Fruit fly (Drosophila melanogaster) whole organism, embryonic: Measurements from ENCODE around the gene CG44303.

Experiments used
- Asciz ChIP-seq: fragments of 200-800 bp; sonication (Bioruptor generic); optimal IDR thresholded peaks from 2 replicates; lab custom pipeline; 2017; ENCODE audit warnings: missing biosample characterization, mild to moderate bottlenecking, missing genetic modification characterization, missing genetic modification reagents
- BEAF-32 ChIP-seq: fragments of 200-800 bp; sonication (Bioruptor generic); optimal IDR thresholded peaks from 3 replicates; lab custom pipeline; 2017; ENCODE audit warnings: missing biosample characterization, missing genetic modification characterization, mild to moderate bottlenecking, moderate library complexity, missing genetic modification reagents
- CG14710 ChIP-seq: fragments of 200-800 bp; sonication (Bioruptor generic); optimal IDR thresholded peaks from 3 replicates; lab custom pipeline; 2019; ENCODE audit warnings: missing biosample characterization, mild to moderate bottlenecking, missing genetic modification characterization, moderate library complexity
- CG17186 ChIP-seq: fragments of 200-800 bp; sonication (Bioruptor generic); optimal IDR thresholded peaks from 3 replicates; lab custom pipeline; 2017; ENCODE audit warnings: missing biosample characterization, missing genetic modification reagents, missing genetic modification characterization
- CG17385 ChIP-seq: fragments of 200-800 bp; sonication (Bioruptor generic); optimal IDR thresholded peaks from 3 replicates; lab custom pipeline; 2018; ENCODE audit warnings: missing biosample characterization, mild to moderate bottlenecking, missing genetic modification characterization
- CG1792 ChIP-seq: fragments of 200-800 bp; sonication (Bioruptor generic); optimal IDR thresholded peaks from 2 replicates; lab custom pipeline; 2016; ENCODE audit warnings: missing biosample characterization, missing genetic modification characterization
- CG18764 ChIP-seq: fragments of 200-800 bp; sonication (Bioruptor generic); optimal IDR thresholded peaks from 3 replicates; lab custom pipeline; 2016; ENCODE audit warnings: missing biosample characterization, missing genetic modification characterization
- CG32532 ChIP-seq: fragments of 200-800 bp; sonication (Bioruptor generic); IDR thresholded peaks from 2 replicates; pipeline ENCODE4 v1.3.6; 2022; ENCODE audit warnings: missing biosample characterization, missing genetic modification characterization
- CG34422 ChIP-seq: fragments of 200-800 bp; sonication (Bioruptor generic); IDR thresholded peaks from 3 replicates; pipeline ENCODE4 v1.3.6; 2022; ENCODE audit warnings: missing biosample characterization, missing genetic modification characterization
- CG4328 ChIP-seq: fragments of 200-800 bp; sonication (Bioruptor generic); optimal IDR thresholded peaks from 3 replicates; lab custom pipeline; 2017; ENCODE audit warnings: missing biosample characterization, missing genetic modification reagents, missing genetic modification characterization
- CG4360 ChIP-seq: fragments of 200-800 bp; sonication (Bioruptor generic); IDR thresholded peaks from 2 replicates; pipeline ENCODE4 v1.3.6; 2022; ENCODE audit warnings: missing biosample characterization, missing genetic modification characterization
- CG4820 ChIP-seq: fragments of 200-800 bp; sonication (Bioruptor generic); optimal IDR thresholded peaks from 3 replicates; lab custom pipeline; 2016; ENCODE audit warnings: missing biosample characterization, missing genetic modification characterization
- CG5953 ChIP-seq: fragments of 200-800 bp; sonication (Bioruptor generic); IDR thresholded peaks from 2 replicates; pipeline ENCODE4 v1.3.6; 2022; ENCODE audit warnings: missing biosample characterization, missing genetic modification characterization
- CG6765 ChIP-seq: fragments of 200-800 bp; sonication (Bioruptor generic); optimal IDR thresholded peaks from 3 replicates; lab custom pipeline; 2017; ENCODE audit warnings: missing biosample characterization, mild to moderate bottlenecking, missing genetic modification characterization
- CG6854 ChIP-seq: fragments of 200-800 bp; sonication (Bioruptor generic); optimal IDR thresholded peaks from 3 replicates; lab custom pipeline; 2017; ENCODE audit warnings: missing biosample characterization, mild to moderate bottlenecking, missing genetic modification characterization
- CG7963 ChIP-seq: fragments of 200-800 bp; sonication (Bioruptor generic); IDR thresholded peaks from 3 replicates; pipeline ENCODE4 v1.3.6; 2022; ENCODE audit warnings: missing biosample characterization, missing genetic modification characterization; ENCODE audit not compliant: partially characterized antibody
- CG8478 ChIP-seq: fragments of >200 bp; optimal IDR thresholded peaks from 2 replicates; lab custom pipeline; 2018
- Dip2 ChIP-seq: fragments of 200-800 bp; sonication (Bioruptor generic); IDR thresholded peaks from 2 replicates; pipeline ENCODE4 v1.3.6; 2022; ENCODE audit warnings: missing biosample characterization, missing genetic modification characterization
- Dref ChIP-seq: fragments of 200-800 bp; sonication (Bioruptor generic); IDR thresholded peaks from 2 replicates; pipeline ENCODE4 v1.3.6; 2022; ENCODE audit warnings: missing biosample characterization, missing genetic modification characterization
- ERR ChIP-seq: fragments of 200-800 bp; sonication (Bioruptor generic); optimal IDR thresholded peaks from 2 replicates; lab custom pipeline; 2016; ENCODE audit warnings: missing biosample characterization, missing genetic modification characterization
- GATAe ChIP-seq: fragments of 200-800 bp; sonication (Bioruptor generic); conservative IDR thresholded peaks from 2 replicates; pipeline ENCODE4 v1.3.6; 2022; ENCODE audit warnings: missing biosample characterization, missing genetic modification characterization
- H15 ChIP-seq: fragments of 200-800 bp; sonication (Bioruptor generic); IDR thresholded peaks from 3 replicates; pipeline ENCODE4 v1.3.6; 2022; ENCODE audit warnings: missing biosample characterization, missing genetic modification characterization
- HmgZ ChIP-seq: fragments of 200-800 bp; sonication (Bioruptor generic); optimal IDR thresholded peaks from 2 replicates; lab custom pipeline; 2018; ENCODE audit warnings: missing biosample characterization, mild to moderate bottlenecking, missing genetic modification characterization
- Kr ChIP-seq: fragments of 200-800 bp; sonication (Bioruptor generic); optimal IDR thresholded peaks from 2 replicates; lab custom pipeline; 2017; ENCODE audit warnings: missing biosample characterization, mild to moderate bottlenecking, missing genetic modification characterization
- Med ChIP-seq: fragments of 200-800 bp; sonication (Bioruptor generic); peaks from one replicate; lab custom pipeline; 2016; ENCODE audit warnings: missing biosample characterization, missing genetic modification characterization, mild to moderate bottlenecking, inconsistent platforms, moderate library complexity
- Myb ChIP-seq: fragments of 200-800 bp; sonication (Bioruptor generic); optimal IDR thresholded peaks from 2 replicates; lab custom pipeline; 2016; ENCODE audit warnings: missing biosample characterization, missing genetic modification characterization
- Neu2 ChIP-seq: fragments of 200-800 bp; sonication (Bioruptor generic); optimal IDR thresholded peaks from 3 replicates; lab custom pipeline; 2016; ENCODE audit warnings: missing biosample characterization, missing genetic modification characterization, borderline replicate concordance
- Opbp ChIP-seq: fragments of 200-800 bp; sonication (Bioruptor generic); IDR thresholded peaks from 3 replicates; pipeline ENCODE4 v1.3.6; 2022; ENCODE audit warnings: missing biosample characterization, missing genetic modification characterization; ENCODE audit not compliant: partially characterized antibody
- Scr ChIP-seq: fragments of 200-800 bp; sonication (Bioruptor generic); IDR thresholded peaks from 2 replicates; pipeline ENCODE4 v1.3.6; 2022; ENCODE audit warnings: missing biosample characterization, missing genetic modification characterization; ENCODE audit not compliant: partially characterized antibody
- ato ChIP-seq: fragments of 200-800 bp; sonication (Bioruptor generic); IDR thresholded peaks from 2 replicates; pipeline ENCODE4 v1.3.6; 2022; ENCODE audit warnings: missing biosample characterization, missing genetic modification characterization; ENCODE audit not compliant: partially characterized antibody
- bbx ChIP-seq: fragments of 200-800 bp; sonication (Bioruptor generic); IDR thresholded peaks from 2 replicates; pipeline ENCODE4 v1.3.6; 2022; ENCODE audit warnings: missing biosample characterization, missing genetic modification characterization; ENCODE audit not compliant: partially characterized antibody
- bigmax ChIP-seq: fragments of 200-800 bp; sonication (Bioruptor generic); optimal IDR thresholded peaks from 2 replicates; lab custom pipeline; 2018; ENCODE audit warnings: missing biosample characterization, mild to moderate bottlenecking, missing genetic modification characterization
- bsh ChIP-seq, 2 experiments: fragments of 200-800 bp; sonication (Bioruptor generic); optimal IDR thresholded peaks; 2 replicates each; lab custom pipeline; 2017 to 2018; ENCODE audit warnings: mild to moderate bottlenecking in 2 of 2, missing biosample characterization in 2 of 2, missing genetic modification characterization in 2 of 2, moderate library complexity in 1 of 2
- ci ChIP-seq: fragments of 200-800 bp; sonication (Bioruptor generic); IDR thresholded peaks from 3 replicates; pipeline ENCODE4 v1.3.6; 2022; ENCODE audit warnings: missing biosample characterization, missing genetic modification characterization
- croc ChIP-seq: fragments of 200-800 bp; sonication (Bioruptor generic); conservative IDR thresholded peaks from 3 replicates; pipeline ENCODE4 v1.3.6; 2022; ENCODE audit warnings: missing biosample characterization, missing genetic modification characterization
- crol ChIP-seq: fragments of 200-800 bp; sonication (Bioruptor generic); IDR thresholded peaks from 2 replicates; pipeline ENCODE4 v1.3.6; 2022; ENCODE audit warnings: missing biosample characterization, missing genetic modification characterization
- cwo ChIP-seq: fragments of 200-800 bp; sonication (Bioruptor generic); optimal IDR thresholded peaks from 3 replicates; lab custom pipeline; 2017; ENCODE audit warnings: missing biosample characterization, missing genetic modification characterization, mild to moderate bottlenecking, moderate library complexity, missing genetic modification reagents
- gcm2 ChIP-seq: fragments of 200-800 bp; sonication (Bioruptor generic); optimal IDR thresholded peaks from 2 replicates; lab custom pipeline; 2016; ENCODE audit warnings: missing biosample characterization, missing genetic modification characterization
- hb ChIP-seq: fragments of 200-800 bp; sonication (Bioruptor generic); IDR thresholded peaks from 3 replicates; pipeline ENCODE4 v1.3.6; 2022; ENCODE audit warnings: missing biosample characterization, missing genetic modification characterization; ENCODE audit not compliant: partially characterized antibody
- inv ChIP-seq: fragments of 200-800 bp; sonication (Bioruptor generic); IDR thresholded peaks from 2 replicates; pipeline ENCODE4 v1.3.6; 2022; ENCODE audit warnings: missing biosample characterization, missing genetic modification characterization; ENCODE audit not compliant: partially characterized antibody
- kay ChIP-seq: fragments of 200-800 bp; sonication (Bioruptor generic); optimal IDR thresholded peaks from 2 replicates; lab custom pipeline; 2016; ENCODE audit warnings: missing biosample characterization, missing genetic modification characterization
- pita ChIP-seq: fragments of 200-800 bp; sonication (Bioruptor generic); optimal IDR thresholded peaks from 2 replicates; lab custom pipeline; 2017; ENCODE audit warnings: missing biosample characterization, mild to moderate bottlenecking, missing genetic modification characterization
- run ChIP-seq: fragments of 200-800 bp; sonication (Bioruptor generic); optimal IDR thresholded peaks from 3 replicates; lab custom pipeline; 2018; ENCODE audit warnings: missing biosample characterization, mild to moderate bottlenecking, missing genetic modification characterization
- sens ChIP-seq: fragments of 200-800 bp; sonication (Bioruptor generic); peaks from one replicate; lab custom pipeline; 2016; ENCODE audit warnings: missing biosample characterization, missing genetic modification characterization
- stwl ChIP-seq: fragments of 200-800 bp; sonication (Bioruptor generic); optimal IDR thresholded peaks from 3 replicates; lab custom pipeline; 2018; ENCODE audit warnings: missing biosample characterization, mild to moderate bottlenecking, missing genetic modification characterization, moderate library complexity
- sug ChIP-seq: fragments of 200-800 bp; optimal IDR thresholded peaks from 2 replicates; lab custom pipeline; 2019; ENCODE audit warnings: missing biosample characterization, mild to moderate bottlenecking, missing genetic modification characterization, moderate library complexity
- tna ChIP-seq: fragments of 200-800 bp; sonication (Bioruptor generic); IDR thresholded peaks from 2 replicates; pipeline ENCODE4 v1.3.6; 2022; ENCODE audit warnings: missing biosample characterization, missing genetic modification characterization; ENCODE audit not compliant: partially characterized antibody
- wdn ChIP-seq: fragments of 200-800 bp; sonication (Bioruptor generic); IDR thresholded peaks from 2 replicates; pipeline ENCODE4 v1.3.6; 2022; ENCODE audit warnings: missing biosample characterization, missing genetic modification characterization
- zen ChIP-seq: fragments of 200-800 bp; sonication (Bioruptor generic); optimal IDR thresholded peaks from 3 replicates; lab custom pipeline; 2018; ENCODE audit warnings: missing biosample characterization, mild to moderate bottlenecking, missing genetic modification characterization, moderate library complexity

CG44303 gene

DNA sequence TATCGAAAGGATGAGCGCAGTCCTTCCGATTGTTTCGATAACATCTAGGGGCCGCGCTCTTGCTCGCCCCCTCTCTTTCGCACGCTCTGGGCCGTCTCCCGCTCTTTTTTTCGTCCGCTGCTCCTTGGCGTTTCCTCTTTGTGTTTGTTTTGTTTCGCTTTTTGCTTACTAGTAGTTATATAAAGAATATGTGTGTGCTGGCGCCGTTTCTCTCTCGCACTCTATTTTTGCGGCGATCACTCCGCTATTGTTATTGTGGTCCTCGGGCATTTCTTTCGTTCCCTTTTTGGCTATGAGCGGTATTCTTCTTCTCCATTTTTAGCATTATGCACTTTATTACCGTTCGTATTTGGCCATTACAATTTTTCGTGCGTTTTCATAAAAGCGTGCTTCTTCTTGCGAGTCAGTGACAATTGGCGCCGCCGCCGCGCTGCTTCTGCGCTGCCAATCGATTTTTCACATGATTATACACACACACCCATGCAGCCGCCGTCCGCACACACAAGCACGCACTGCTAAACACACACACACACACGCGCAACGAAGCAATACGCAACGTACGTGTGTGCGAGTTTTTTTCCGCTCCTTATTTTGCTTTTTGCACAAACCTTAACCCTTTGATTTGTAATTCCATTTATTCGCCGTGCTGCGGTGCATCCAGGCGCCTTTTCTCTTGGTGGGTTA lies 7.0 kb upstream of the CG44303 start (continued):
- TF ChIP-seq CG4360 (GFP tag; lab: Robert Waterston, UW) (no peak), CG4328 (GFP tag; lab: Kevin White, UChicago) (peak; percentile 30), Neu2 (GFP tag; lab: Kevin White, UChicago) (no peak), bsh (GFP tag; optimal IDR thresholded peaks at IDR 0.05; lab: Kevin White, UChicago) (peak in 1 of 2 experiments; percentile 54), HmgZ (tag; lab: Kevin White, UChicago) (peak; percentile 24), Dref (GFP tag; lab: Robert Waterston, UW) (peak; percentile 53), CG8478 (lab: Kevin White, UChicago) (peak; percentile 84), sug (tag; lab: Kevin White, UChicago) (peak; percentile 11), tna (GFP tag; lab: Robert Waterston, UW) (no peak), kay (GFP tag; lab: Kevin White, UChicago) (no peak), ERR (no peak), gcm2 (no peak), crol (GFP tag; lab: Robert Waterston, UW) (no peak), Asciz (GFP tag; lab: Kevin White, UChicago) (no peak), GATAe (GFP tag; lab: Robert Waterston, UW) (no peak), run (no peak), CG18764 (GFP tag; lab: Kevin White, UChicago) (no peak), pita (GFP tag; lab: Kevin White, UChicago) (no peak), CG17385 (GFP tag; lab: Kevin White, UChicago) (peak; percentile 95), Dip2 (GFP tag; lab: Robert Waterston, UW) (no peak), Kr (GFP tag; lab: Kevin White, UChicago) (peak; percentile 42), cwo (GFP tag; lab: Kevin White, UChicago) (no peak), Med (GFP tag; lab: Kevin White, UChicago) (peak; percentile 38), croc (no peak), bigmax (no peak), CG17186 (peak; percentile 22), CG7963 (GFP tag; lab: Robert Waterston, UW) (no peak), ci (GFP tag; lab: Robert Waterston, UW) (no peak), zen (tag; lab: Kevin White, UChicago) (no peak), CG4820 (GFP tag; lab: Kevin White, UChicago) (no peak), CG34422 (GFP tag; lab: Robert Waterston, UW) (peak; percentile 51; the same call in 1 of the 3 replicates), H15 (no peak), CG6854 (no peak), CG32532 (no peak), CG1792 (no peak)

DNA sequence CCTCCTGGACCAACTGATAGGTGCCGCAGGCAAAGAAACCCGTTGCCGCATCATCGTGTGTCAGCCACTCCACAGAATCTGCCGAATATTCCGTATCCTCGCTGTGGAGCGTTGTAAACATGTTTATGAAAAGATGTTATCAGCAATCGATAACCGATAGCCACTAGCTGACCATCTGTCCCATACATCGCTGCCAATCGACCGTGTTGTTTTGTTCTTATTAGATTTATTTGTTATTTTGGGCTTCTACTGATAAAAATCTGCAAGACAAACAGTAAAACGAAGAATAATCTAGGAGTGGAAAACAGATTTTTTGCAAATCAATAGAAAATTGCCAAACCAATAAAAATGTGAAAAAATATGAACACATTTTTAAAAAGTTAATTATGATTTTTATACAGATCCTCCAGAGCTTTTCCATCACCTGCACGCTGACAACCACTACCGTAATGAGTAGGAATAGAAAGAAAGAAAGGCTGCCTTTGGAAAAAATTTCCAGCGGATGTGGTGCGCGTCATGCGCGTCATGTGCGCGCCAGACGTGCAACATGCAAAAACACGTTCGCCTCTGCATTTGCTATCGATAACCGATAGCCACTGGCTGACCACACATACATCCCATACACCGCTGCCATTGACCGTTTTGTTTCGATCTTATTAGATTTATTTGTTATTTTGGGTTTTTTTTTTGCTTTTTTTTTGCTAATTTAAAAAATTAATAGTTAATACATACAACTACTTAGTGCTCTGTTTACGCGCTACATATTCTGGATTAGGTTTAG lies 1.6 kb upstream of the CG44303 start, which contains the start of gene CG3184:
TSS of gene CG3184 (minus strand) at position 155 of the 781 bp plus-strand sequence.
- TF ChIP-seq bbx (GFP tag; lab: Robert Waterston, UW) (peak; percentile 57), Scr (GFP tag; lab: Robert Waterston, UW) (peak; percentile 54), CG32532 (no peak), Myb (GFP tag; lab: Kevin White, UChicago) (peak; percentile 40), stwl (peak; percentile 30), CG14710 (tag; lab: Kevin White, UChicago) (peak; percentile 13), Opbp (GFP tag; lab: Robert Waterston, UW) (peak; percentile 30; the same call in 2 of the 3 replicates), hb (GFP tag; lab: Robert Waterston, UW) (peak; percentile 43; the same call in 1 of the 3 replicates), CG5953 (GFP tag; lab: Robert Waterston, UW) (no peak), BEAF-32 (GFP tag; lab: Kevin White, UChicago) (peak; percentile 20), ato (GFP tag; lab: Robert Waterston, UW) (peak; percentile 72), inv (0 out of 2 replicates have a peak, but pooled peaks have one; percentile 27), CG6765 (GFP tag; lab: Kevin White, UChicago) (no peak), sens (GFP tag; lab: Kevin White, UChicago) (peak; percentile 30), wdn (GFP tag; lab: Robert Waterston, UW) (no peak)
